Fruit fly (Drosophila melanogaster) S2 (cell line): ENCODE results near the gene CG17107.

ENCODE experiments used
- CG8478 ChIP-seq: fragments of >200 bp; optimal IDR thresholded peaks from 2 replicates; lab custom pipeline; 2018
- CTCF ChIP-seq, 2 experiments: fragments of >200 bp; optimal IDR thresholded peaks; 2 replicates each; lab custom pipeline; 2018

dm6 chr2L:10682197-10682596, 495 bp downstream of the CG17107 start:
- TF ChIP-seq CTCF (optimal IDR thresholded peaks at IDR 0.05; lab: Kevin White, UChicago) (no peak), CG8478 (lab: Kevin White, UChicago) (no peak)
